Fruit fly (Drosophila melanogaster): Measurements from ENCODE around the gene grp.

DNA sequence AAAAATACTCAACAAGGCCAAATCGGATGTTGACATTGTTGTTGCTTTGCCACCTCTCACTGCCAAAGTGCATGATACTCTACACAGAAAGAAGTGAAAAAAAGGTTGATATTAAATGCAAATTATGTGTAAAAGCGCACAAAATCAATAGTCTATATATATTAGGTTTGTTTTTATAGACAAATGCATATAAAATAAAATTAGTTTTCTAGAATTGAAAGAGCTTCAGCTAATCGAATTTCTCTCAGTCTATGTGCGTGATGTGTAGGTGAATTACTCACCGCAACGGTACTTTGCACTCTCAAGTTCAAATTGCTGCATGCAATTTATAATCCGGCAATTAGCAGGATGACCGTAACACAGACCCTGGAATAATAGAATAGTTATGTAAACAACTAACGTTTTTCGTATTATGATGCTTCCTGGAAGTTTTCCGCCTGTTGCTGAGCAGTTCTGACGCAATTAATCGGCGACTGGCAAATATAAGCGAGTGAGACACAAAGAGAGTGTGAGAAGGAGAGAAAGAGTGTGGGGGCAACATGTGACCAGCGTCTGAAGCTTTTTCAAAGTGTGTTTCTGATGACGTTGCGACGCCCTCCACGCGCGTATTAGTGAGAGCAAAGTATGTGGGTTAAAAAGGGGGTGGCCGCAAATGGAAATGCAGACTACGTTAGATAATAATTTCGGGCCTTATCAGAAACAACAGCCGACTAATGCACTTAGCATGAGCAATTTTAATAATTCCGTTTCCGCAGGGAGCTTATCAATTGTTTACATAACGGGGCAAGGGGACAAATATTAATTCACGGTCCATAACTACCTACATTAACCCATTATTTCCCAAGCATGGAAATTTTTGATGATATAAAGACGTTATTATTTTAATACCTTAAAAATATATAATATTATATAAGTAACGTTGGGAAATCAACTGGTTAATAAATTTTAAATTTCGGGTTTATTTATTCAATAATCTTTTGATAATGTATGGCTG is 41.1 kb downstream of the grp start:
- TF ChIP-seq lola (GFP tag; optimal IDR thresholded peaks at IDR 0.05): no peak
- TF ChIP-seq psq (GFP tag; optimal IDR thresholded peaks at IDR 0.05): peak; percentile 95
- TF ChIP-seq br (GFP tag; optimal IDR thresholded peaks at IDR 0.05): peak; percentile 92
- peak; percentile 94 for TF ChIP-seq sage (GFP tag; optimal IDR thresholded peaks at IDR 0.05)
